Worm (Caenorhabditis elegans) whole organism, young adult: ENCODE data around the gene Y60A9.1.

Source experiments
- C06A6.2 ChIP-seq: fragments of 200-800 bp; sonication (Bioruptor generic); conservative IDR thresholded peaks from 2 replicates; pipeline ENCODE4 v1.3.6; 2022; ENCODE audit warnings: missing genetic modification characterization, missing compliant biosample characterization
- D2030.7 ChIP-seq: fragments of 200-800 bp; sonication (Bioruptor generic); IDR thresholded peaks from 2 replicates; pipeline ENCODE4 v1.3.6; 2022; ENCODE audit warnings: missing genetic modification reagents, missing genetic modification characterization, missing compliant biosample characterization
- F37B4.10 ChIP-seq: fragments of 200-800 bp; sonication (Bioruptor generic); IDR thresholded peaks from 2 replicates; pipeline ENCODE4 v1.3.6; 2022; ENCODE audit warnings: missing genetic modification characterization, missing compliant biosample characterization
- F49E8.2 ChIP-seq: sonication (generic microtip); optimal IDR thresholded peaks from 3 replicates; lab custom pipeline; 2017; ENCODE audit warnings: missing genetic modification characterization, mild to moderate bottlenecking, missing compliant biosample characterization, antibody characterized with exemption, moderate library complexity; ENCODE audit not compliant: insufficient read depth
- T07F8.4 ChIP-seq: sonication (generic microtip); optimal IDR thresholded peaks from 2 replicates; lab custom pipeline; 2016; ENCODE audit warnings: mild to moderate bottlenecking, missing genetic modification characterization, moderate library complexity, missing compliant biosample characterization
- Y79H2A.3 ChIP-seq: fragments of 200-800 bp; sonication (Bioruptor generic); conservative IDR thresholded peaks from 2 replicates; pipeline ENCODE4 v1.3.6; 2022; ENCODE audit warnings: missing genetic modification reagents, missing genetic modification characterization, missing compliant biosample characterization
- atf-7 ChIP-seq: sonication (generic microtip); optimal IDR thresholded peaks from 2 replicates; lab custom pipeline; 2017; ENCODE audit warnings: mild to moderate bottlenecking, missing genetic modification characterization, missing compliant biosample characterization
- attf-5 ChIP-seq: fragments of 200-800 bp; sonication (Bioruptor generic); optimal IDR thresholded peaks from 2 replicates; lab custom pipeline; 2018; ENCODE audit warnings: mild to moderate bottlenecking, missing genetic modification characterization, missing compliant biosample characterization
- ccch-3 ChIP-seq: fragments of 200-800 bp; sonication (Bioruptor generic); optimal IDR thresholded peaks from 2 replicates; lab custom pipeline; 2018; ENCODE audit warnings: mild to moderate bottlenecking, missing genetic modification characterization, missing compliant biosample characterization
- cebp-1 ChIP-seq, 2 experiments: fragments of 200-800 bp in 1 of 2; sonication (Bioruptor generic) in 1 of 2; sonication (generic microtip) in 1 of 2; IDR thresholded peaks in 1 of 2; optimal IDR thresholded peaks in 1 of 2; 2 replicates each; pipeline versions ENCODE4 v1.3.6 to Lab custom; 2017 to 2022; ENCODE audit warnings: missing compliant biosample characterization in 2 of 2, missing genetic modification characterization in 2 of 2, mild to moderate bottlenecking in 1 of 2, missing genetic modification reagents in 1 of 2, moderate library complexity in 1 of 2
- ceh-79 ChIP-seq: sonication (generic microtip); optimal IDR thresholded peaks from 2 replicates; lab custom pipeline; 2017; ENCODE audit warnings: mild to moderate bottlenecking, missing genetic modification characterization, missing compliant biosample characterization
- die-1 ChIP-seq: sonication (generic microtip); optimal IDR thresholded peaks from 2 replicates; lab custom pipeline; 2016; ENCODE audit warnings: missing genotype, mild to moderate bottlenecking, missing genetic modification characterization, missing compliant biosample characterization
- dpl-1 ChIP-seq: fragments of 150-350 bp; optimal IDR thresholded peaks from 2 replicates; lab custom pipeline; 2014; ENCODE audit warnings: missing biosample characterization, missing genetic modification reagents, missing genetic modification characterization
- hmg-1.2 ChIP-seq: fragments of 200-800 bp; sonication (Bioruptor generic); IDR thresholded peaks from 2 replicates; pipeline ENCODE4 v1.3.6; 2022; ENCODE audit warnings: missing genetic modification reagents, missing genetic modification characterization, missing compliant biosample characterization
- hsf-1 ChIP-seq: fragments of 200-800 bp; sonication (Bioruptor generic); IDR thresholded peaks from 2 replicates; pipeline ENCODE4 v1.3.6; 2022; ENCODE audit warnings: missing genetic modification reagents, missing genetic modification characterization, missing compliant biosample characterization
- lin-26 ChIP-seq: fragments of 200-800 bp; sonication (Bioruptor generic); IDR thresholded peaks from 2 replicates; pipeline ENCODE4 v1.3.6; 2022; ENCODE audit warnings: missing genetic modification reagents, missing genetic modification characterization, missing compliant biosample characterization
- lin-35 ChIP-seq, 3 experiments: fragments of 150-350 bp in 2 of 3; sonication (generic microtip) in 1 of 3; optimal IDR thresholded peaks; 2 replicates each; lab custom pipeline; 2014 to 2018; ENCODE audit warnings: missing biosample characterization in 3 of 3, missing genetic modification characterization in 3 of 3, missing genetic modification reagents in 3 of 3
- lin-40 ChIP-seq: sonication (generic microtip); optimal IDR thresholded peaks from 2 replicates; lab custom pipeline; 2016; ENCODE audit warnings: missing genetic modification characterization, mild to moderate bottlenecking, missing compliant biosample characterization, missing genotype, missing genetic modification reagents
- lsl-1 ChIP-seq: fragments of 200-800 bp; sonication (Bioruptor generic); optimal IDR thresholded peaks from 2 replicates; lab custom pipeline; 2018; ENCODE audit warnings: mild to moderate bottlenecking, missing genetic modification characterization, moderate library complexity, missing compliant biosample characterization
- madf-3 ChIP-seq: fragments of 200-800 bp; sonication (Bioruptor generic); IDR thresholded peaks from 2 replicates; pipeline ENCODE4 v1.3.6; 2022; ENCODE audit warnings: missing genetic modification reagents, missing genetic modification characterization, missing compliant biosample characterization
- mel-28 ChIP-seq: sonication (generic microtip); optimal IDR thresholded peaks from 2 replicates; lab custom pipeline; 2016; ENCODE audit warnings: borderline replicate concordance, mild to moderate bottlenecking, missing genetic modification characterization, missing compliant biosample characterization
- nhr-120 ChIP-seq: fragments of 200-800 bp; sonication (Bioruptor generic); IDR thresholded peaks from 2 replicates; pipeline ENCODE4 v1.3.6; 2022; ENCODE audit warnings: missing genetic modification characterization, missing compliant biosample characterization
- rec-8 ChIP-seq, 2 experiments: sonication (generic microtip); optimal IDR thresholded peaks; 2 replicates each; lab custom pipeline; 2016; ENCODE audit warnings: mild to moderate bottlenecking in 2 of 2, missing genetic modification characterization in 2 of 2, missing genetic modification reagents in 2 of 2, missing genotype in 2 of 2, missing biosample characterization in 1 of 2, missing compliant biosample characterization in 1 of 2, moderate library complexity in 1 of 2
- sea-2 ChIP-seq: fragments of 200-800 bp; sonication (Bioruptor generic); IDR thresholded peaks from 2 replicates; pipeline ENCODE4 v1.3.6; 2022; ENCODE audit warnings: missing genetic modification characterization, missing compliant biosample characterization
- snpc-1.1 ChIP-seq: sonication (generic microtip); optimal IDR thresholded peaks from 2 replicates; lab custom pipeline; 2017; ENCODE audit warnings: missing genetic modification characterization, mild to moderate bottlenecking, missing compliant biosample characterization, antibody characterized with exemption, moderate library complexity, missing genotype, missing genetic modification reagents; ENCODE audit not compliant: insufficient read depth
- snpc-1.3 ChIP-seq: sonication (generic microtip); optimal IDR thresholded peaks from 2 replicates; lab custom pipeline; 2017; ENCODE audit warnings: missing genetic modification characterization, mild to moderate bottlenecking, missing compliant biosample characterization, antibody characterized with exemption, moderate library complexity, missing genotype, missing genetic modification reagents; ENCODE audit not compliant: insufficient read depth
- snpc-3.4 ChIP-seq: sonication (generic microtip); optimal IDR thresholded peaks from 2 replicates; lab custom pipeline; 2017; ENCODE audit warnings: missing genetic modification characterization, mild to moderate bottlenecking, missing compliant biosample characterization, antibody characterized with exemption, moderate library complexity, missing genotype, missing genetic modification reagents
- snpc-4 ChIP-seq, 5 experiments: fragments of 150-350 bp in 1 of 5; sonication (generic microtip) in 4 of 5; optimal IDR thresholded peaks; 2 replicates each; lab custom pipeline; 2014 to 2018; ENCODE audit warnings: missing genetic modification characterization in 5 of 5, missing biosample characterization in 3 of 5, antibody characterized with exemption in 2 of 5, mild to moderate bottlenecking in 2 of 5, missing compliant biosample characterization in 2 of 5, missing genotype in 2 of 5, moderate library complexity in 2 of 5, missing genetic modification reagents in 1 of 5
- tbx-9 ChIP-seq: sonication (generic microtip); optimal IDR thresholded peaks from 2 replicates; lab custom pipeline; 2016; ENCODE audit warnings: borderline replicate concordance, missing genetic modification characterization, inconsistent platforms, missing compliant biosample characterization
- unc-62 ChIP-seq: fragments of 150-350 bp; optimal IDR thresholded peaks from 2 replicates; lab custom pipeline; 2014; ENCODE audit warnings: missing biosample characterization, missing genetic modification reagents, missing genetic modification characterization
- zim-3 ChIP-seq: sonication (generic microtip); optimal IDR thresholded peaks from 2 replicates; lab custom pipeline; 2017; ENCODE audit warnings: mild to moderate bottlenecking, missing genetic modification characterization, moderate library complexity, missing compliant biosample characterization

Gene Y60A9.1

DNA sequence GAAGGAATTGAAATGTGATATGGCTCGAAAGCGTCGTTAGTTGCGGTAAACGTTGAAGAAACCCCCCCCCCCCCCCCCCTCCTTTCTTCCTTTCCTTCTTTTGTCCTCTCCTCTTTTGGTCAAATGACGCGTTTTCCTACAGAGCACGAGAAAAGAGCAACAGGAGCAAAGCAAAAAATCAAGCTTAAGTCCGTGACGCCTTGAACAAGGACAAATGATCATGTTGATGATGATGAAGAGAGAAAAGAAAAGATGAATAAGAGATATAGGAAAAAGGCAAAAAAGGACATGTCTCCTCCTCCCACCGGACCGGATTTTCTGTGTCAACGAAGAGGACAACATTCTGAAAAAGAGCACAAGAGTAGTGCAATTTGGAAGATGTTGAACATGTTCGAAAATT is 35.6 kb downstream of the Y60A9.1 start:
- TF ChIP-seq lsl-1 (GFP tag; lab: Kevin White, UChicago) (no peak), ccch-3 (GFP tag; lab: Kevin White, UChicago) (no peak), mel-28 (tag; lab: Kevin White, UChicago) (no peak), tbx-9 (no peak), snpc-3.4 (no peak), snpc-1.3 (no peak), cebp-1 (GFP tag; IDR thresholded peaks at IDR 0.05; lab: Robert Waterston, UW) (no peak), cebp-1 (tag; optimal IDR thresholded peaks at IDR 0.05; lab: Kevin White, UChicago) (no peak)

DNA sequence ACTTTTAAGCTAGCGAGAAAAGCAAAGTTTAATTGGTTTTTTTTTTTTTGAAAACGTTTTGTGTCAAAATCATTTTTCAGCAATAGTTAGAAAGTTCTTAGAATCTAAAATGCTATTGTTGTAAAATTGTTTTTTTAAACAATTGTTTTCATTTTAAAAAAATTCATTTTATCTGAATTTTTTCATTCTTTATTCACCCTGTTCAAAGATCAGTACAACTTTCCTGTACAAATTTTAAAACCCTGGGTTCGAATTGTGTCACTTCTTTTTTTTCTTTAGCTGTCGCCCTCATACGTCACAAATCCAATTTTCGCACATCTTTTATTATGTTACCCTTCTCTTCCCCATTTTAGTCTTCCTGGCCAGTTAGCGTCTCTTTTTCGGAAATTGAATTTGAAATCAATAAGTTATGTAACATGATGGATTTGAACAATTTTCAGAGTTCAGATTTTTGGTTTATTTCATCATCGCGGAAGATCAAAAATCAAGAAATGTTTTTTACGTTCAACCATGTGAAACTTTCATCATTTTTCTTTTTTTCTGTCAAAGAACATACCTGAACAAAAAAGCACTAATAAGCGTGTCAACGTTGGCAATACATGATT is 38.4 kb downstream of the Y60A9.1 start:
- TF ChIP-seq C06A6.2 (GFP tag; lab: Robert Waterston, UW) (no peak), hsf-1 (GFP tag; lab: Robert Waterston, UW) (no peak), lin-40 (tag; lab: Kevin White, UChicago) (peak; percentile 42), lin-35 (GFP tag; optimal IDR thresholded peaks at IDR 0.05; lab: Kevin White, UChicago) (no peak), ceh-79 (tag; lab: Kevin White, UChicago) (no peak), cebp-1 (GFP tag; IDR thresholded peaks at IDR 0.05; lab: Robert Waterston, UW) (no peak), cebp-1 (tag; optimal IDR thresholded peaks at IDR 0.05; lab: Kevin White, UChicago) (peak; percentile 73), F49E8.2 (tag; lab: Kevin White, UChicago) (no peak), dpl-1 (no peak), sea-2 (no peak), attf-5 (GFP tag; lab: Kevin White, UChicago) (no peak)

- TF ChIP-seq snpc-1.1 (tag; lab: Kevin White, UChicago) (peak; percentile 31), die-1 (tag; lab: Kevin White, UChicago) (no peak), zim-3 (no peak), D2030.7 (GFP tag; lab: Robert Waterston, UW) (no peak), T07F8.4 (tag; lab: Kevin White, UChicago) (no peak), Y79H2A.3 (GFP tag; lab: Robert Waterston, UW) (no peak), madf-3 (GFP tag; lab: Robert Waterston, UW) (no peak), nhr-120 (GFP tag; lab: Robert Waterston, UW) (no peak), unc-62 (no peak), snpc-4 (GFP tag; optimal IDR thresholded peaks at IDR 0.05; lab: Kevin White, UChicago) (peak; percentile 7), snpc-4 (tag; optimal IDR thresholded peaks at IDR 0.05; lab: Kevin White, UChicago) (peak in 2 of 4 experiments; percentile 55 to 73), rec-8 (tag; optimal IDR thresholded peaks at IDR 0.05; lab: Kevin White, UChicago) (no peak), F37B4.10 (GFP tag; lab: Robert Waterston, UW) (no peak), lin-26 (no peak), hmg-1.2 (no peak), atf-7 (tag; lab: Kevin White, UChicago) (no peak)
These were observed 40.1 kb downstream of the Y60A9.1 start for ce11 chrX:14355034-14355433.

- TF ChIP-seq lsl-1 (GFP tag; lab: Kevin White, UChicago) (no peak), attf-5 (GFP tag; lab: Kevin White, UChicago) (peak; percentile 37)
These were observed 45.4 kb downstream of the Y60A9.1 start, which contains the start of gene wdr-5.2 for ce11 chrX:14349690-14350168. TSS of gene wdr-5.2 (plus strand) at chrX:14350118.
